Worm (Caenorhabditis elegans): ENCODE results near the gene sri-20.

- TF ChIP-seq hmbx-1 (tag; optimal IDR thresholded peaks at IDR 0.05) (no peak), tra-4 (tag; optimal IDR thresholded peaks at IDR 0.05) (no peak), aly-1 (tag; optimal IDR thresholded peaks at IDR 0.05) (no peak), ceh-13 (GFP tag; optimal IDR thresholded peaks at IDR 0.05) (no peak), ama-1 (optimal IDR thresholded peaks at IDR 0.05) (no peak), tbx-37 (GFP tag; conservative IDR thresholded peaks at IDR 0.05) (no peak), hmg-4 (GFP tag; optimal IDR thresholded peaks at IDR 0.05) (no peak), ets-7 (tag; optimal IDR thresholded peaks at IDR 0.05) (no peak), flt-1 (GFP tag; IDR thresholded peaks at IDR 0.05) (no peak), tbx-11 (GFP tag; IDR thresholded peaks at IDR 0.05) (no peak), hnd-1 (tag; optimal IDR thresholded peaks at IDR 0.05) (no peak), pes-1 (GFP tag; IDR thresholded peaks at IDR 0.05) (no peak)
Measured at ce11 chrV:10332012-10332411, 36.3 kb upstream of the sri-20 start, which contains the start of gene crm-1.
